Fruit fly (Drosophila melanogaster) whole organism, adult: Measurements from ENCODE around the gene CG11658.

ENCODE experiments used
- CG1620 ChIP-seq: fragments of 200-800 bp; sonication (Bioruptor generic); optimal IDR thresholded peaks from 2 replicates; lab custom pipeline; 2016; ENCODE audit warnings: missing biosample characterization, missing genetic modification characterization
- Crg-1 ChIP-seq: fragments of 200-800 bp; sonication (Bioruptor generic); optimal IDR thresholded peaks from 2 replicates; lab custom pipeline; 2016; ENCODE audit warnings: missing biosample characterization, missing genetic modification characterization
- cic ChIP-seq: fragments of 200-800 bp; sonication (Bioruptor generic); optimal IDR thresholded peaks from 2 replicates; lab custom pipeline; 2017; ENCODE audit warnings: missing biosample characterization, mild to moderate bottlenecking, missing genetic modification characterization, moderate library complexity
- cnc ChIP-seq, 2 experiments: fragments of >200 bp; optimal IDR thresholded peaks; 2 replicates each; lab custom pipeline; 2017
- tj ChIP-seq: fragments of 200-800 bp; sonication (Bioruptor generic); optimal IDR thresholded peaks from 3 replicates; lab custom pipeline; 2017; ENCODE audit warnings: missing biosample characterization, mild to moderate bottlenecking, missing genetic modification characterization, moderate library complexity

DNA sequence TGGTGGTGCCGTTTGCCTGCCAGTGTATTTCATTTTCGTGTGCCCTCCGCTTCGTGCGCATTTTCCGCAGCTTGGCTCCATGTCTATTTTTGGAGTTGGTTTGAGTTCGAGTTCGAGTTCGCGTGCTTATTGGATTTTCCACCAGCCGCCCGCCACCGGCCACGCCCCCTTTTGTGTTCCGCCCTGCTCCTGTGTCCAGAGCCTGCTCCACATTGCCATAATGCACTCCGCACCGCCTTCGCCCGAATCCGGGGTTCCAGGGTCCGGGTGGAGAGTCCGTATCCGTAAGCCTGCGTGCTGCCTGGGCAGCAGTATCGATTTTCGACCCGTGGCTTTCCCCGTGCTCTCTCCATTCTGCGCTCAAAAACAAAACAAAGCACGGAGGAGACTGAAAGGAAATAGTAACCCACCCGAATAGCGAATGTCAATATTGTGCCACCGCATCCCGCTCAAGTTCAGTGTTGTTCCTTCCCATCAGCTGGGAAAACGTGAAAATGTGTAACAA lies 30.0 kb downstream of the CG11658 start:
- TF ChIP-seq CG1620 (GFP tag; lab: Kevin White, UChicago) (no peak), cnc (optimal IDR thresholded peaks at IDR 0.05; lab: Kevin White, UChicago) (no peak), tj (no peak), cic (GFP tag; lab: Kevin White, UChicago) (no peak), Crg-1 (no peak)
